Worm (Caenorhabditis elegans): ENCODE data around the gene spe-41.

Gene spe-41

ce11 chrIII:3456226-3456625 lies 12.2 kb upstream of the spe-41 start (continued):
- TF ChIP-seq let-526 (GFP tag; IDR thresholded peaks at IDR 0.05) (peak; percentile 90), lin-35 (GFP tag; optimal IDR thresholded peaks at IDR 0.05) (peak; percentile 63 to 98 (median 85)), ZK185.1 (tag; optimal IDR thresholded peaks at IDR 0.05; ENCODE audit: poor library complexity, severe bottlenecking) (peak; percentile 95), tbx-9 (tag; optimal IDR thresholded peaks at IDR 0.05; ENCODE audit: borderline replicate concordance) (no peak), ccch-3 (GFP tag; optimal IDR thresholded peaks at IDR 0.05) (no peak), T26A5.8 (tag; optimal IDR thresholded peaks at IDR 0.05) (no peak), ztf-25 (GFP tag; IDR thresholded peaks at IDR 0.05) (no peak), snpc-1.3 (tag; optimal IDR thresholded peaks at IDR 0.05; ENCODE audit: insufficient read depth) (peak; percentile 20), egl-18 (GFP tag; IDR thresholded peaks at IDR 0.05) (peak; percentile 91), hrde-1 (tag; optimal IDR thresholded peaks at IDR 0.05; ENCODE audit: borderline replicate concordance) (peak; percentile 4), ceh-100 (GFP tag; IDR thresholded peaks at IDR 0.05) (peak; percentile 91), lsy-27 (tag; optimal IDR thresholded peaks at IDR 0.05; ENCODE audit: borderline replicate concordance, insufficient read depth) (peak; percentile 3), hlh-12 (tag; optimal IDR thresholded peaks at IDR 0.05) (no peak), dox-1 (GFP tag; IDR thresholded peaks at IDR 0.05) (peak; percentile 94), F23B12.7 (tag; optimal IDR thresholded peaks at IDR 0.05; ENCODE audit: insufficient read depth) (peak; percentile 92), lsl-1 (GFP tag; optimal IDR thresholded peaks at IDR 0.05) (peak; percentile 91), aptf-3 (GFP tag; IDR thresholded peaks at IDR 0.05) (no peak), dpff-1 (tag; optimal IDR thresholded peaks at IDR 0.05) (no peak), let-607 (tag; optimal IDR thresholded peaks at IDR 0.05) (peak; percentile 91 to 95), Y67H2A.10 (GFP tag; conservative IDR thresholded peaks at IDR 0.05) (peak; percentile 75), ztf-3 (GFP tag; optimal IDR thresholded peaks at IDR 0.05) (peak; percentile 82), him-1 (tag; optimal IDR thresholded peaks at IDR 0.05) (peak; percentile 90), hmg-20 (GFP tag; IDR thresholded peaks at IDR 0.05) (peak; percentile 80), nhr-27 (tag; optimal IDR thresholded peaks at IDR 0.05) (no peak), B0261.1 (tag; optimal IDR thresholded peaks at IDR 0.05) (peak; percentile 36), ekl-4 (GFP tag; IDR thresholded peaks at IDR 0.05) (peak; percentile 96), mcd-1 (GFP tag; IDR thresholded peaks at IDR 0.05) (peak; percentile 100), ceh-40 (GFP tag; IDR thresholded peaks at IDR 0.05) (no peak), repo-1 (tag; optimal IDR thresholded peaks at IDR 0.05) (peak; percentile 92), madf-10 (tag; optimal IDR thresholded peaks at IDR 0.05) (peak; percentile 89), aptf-2 (GFP tag; conservative IDR thresholded peaks at IDR 0.05) (0 out of 2 replicates have a peak, but pooled peaks have one; percentile 42), hlh-26 (GFP tag; conservative IDR thresholded peaks at IDR 0.05) (no peak), ztf-26 (tag; optimal IDR thresholded peaks at IDR 0.05) (peak; percentile 98), F55B11.4 (tag; optimal IDR thresholded peaks at IDR 0.05; ENCODE audit: borderline replicate concordance, insufficient read depth) (no peak), ceh-79 (tag; optimal IDR thresholded peaks at IDR 0.05) (peak; percentile 63), bed-1 (GFP tag; IDR thresholded peaks at IDR 0.05) (no peak), akir-1 (GFP tag; optimal IDR thresholded peaks at IDR 0.05) (no peak), D2030.7 (GFP tag; IDR thresholded peaks at IDR 0.05) (peak; percentile 90), ets-4 (GFP tag; optimal IDR thresholded peaks at IDR 0.05) (no peak), ztf-6 (GFP tag; IDR thresholded peaks at IDR 0.05) (peak; percentile 33; the same call in 1 of the 2 replicates), ztf-22 (GFP tag; optimal IDR thresholded peaks at IDR 0.05) (peak; percentile 60), B0019.2 (GFP tag; conservative IDR thresholded peaks at IDR 0.05) (peak; percentile 85), T07F8.4 (tag; optimal IDR thresholded peaks at IDR 0.05) (no peak), F33H1.4 (GFP tag; IDR thresholded peaks at IDR 0.05) (peak; percentile 90), lin-40 (tag; optimal IDR thresholded peaks at IDR 0.05) (peak; percentile 99), mes-4 (tag; optimal IDR thresholded peaks at IDR 0.05) (no peak), lir-1 (GFP tag; conservative IDR thresholded peaks at IDR 0.05) (peak; percentile 98), atf-7 (tag; optimal IDR thresholded peaks at IDR 0.05) (peak; percentile 82)

All from whole organism, young adult.